Worm (Caenorhabditis elegans): ENCODE measurements around the gene spop-1.

Gene spop-1

DNA sequence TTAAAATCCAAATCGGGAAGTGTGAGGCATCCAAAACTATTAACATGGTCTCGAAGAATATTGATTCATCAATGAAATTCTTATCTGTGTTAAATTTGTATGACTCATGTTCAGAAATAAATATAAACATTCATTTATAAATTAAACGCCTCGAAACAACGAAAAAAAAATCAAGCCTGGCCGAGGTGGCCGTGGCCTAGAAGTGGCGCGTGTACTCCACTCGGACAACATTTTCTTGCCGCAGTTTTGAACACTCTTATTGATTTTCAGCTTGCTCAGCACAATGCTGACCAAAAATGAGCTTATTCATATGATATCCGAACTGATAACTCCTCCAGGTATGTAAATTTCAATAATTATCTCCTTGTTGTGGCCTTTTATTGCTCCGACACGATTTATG lies 33.7 kb downstream of the spop-1 start, which contains the start of gene ekl-6 (continued):
- TF ChIP-seq egl-27 (tag; optimal IDR thresholded peaks at IDR 0.05) (no peak), fkh-8 (tag; optimal IDR thresholded peaks at IDR 0.05) (peak; percentile 40), sup-37 (GFP tag; optimal IDR thresholded peaks at IDR 0.05) (peak; percentile 36), ces-1 (GFP tag; optimal IDR thresholded peaks at IDR 0.05) (no peak), C16A3.4 (tag; optimal IDR thresholded peaks at IDR 0.05) (peak; percentile 1), hlh-4 (tag; optimal IDR thresholded peaks at IDR 0.05) (no peak), hpl-2 (GFP tag; optimal IDR thresholded peaks at IDR 0.05) (no peak), unc-86 (tag; optimal IDR thresholded peaks at IDR 0.05) (peak; percentile 60), pag-3 (tag; optimal IDR thresholded peaks at IDR 0.05; ENCODE audit: borderline replicate concordance, insufficient read depth) (no peak), grh-1 (GFP tag; IDR thresholded peaks at IDR 0.05) (0 out of 2 replicates have a peak, but pooled peaks have one; percentile 44), xbp-1 (tag; optimal IDR thresholded peaks at IDR 0.05) (peak; percentile 76), snpc-4 (tag; optimal IDR thresholded peaks at IDR 0.05) (peak; percentile 32), aly-2 (tag; optimal IDR thresholded peaks at IDR 0.05) (no peak), unc-130 (tag; optimal IDR thresholded peaks at IDR 0.05) (no peak), tlp-1 (tag; optimal IDR thresholded peaks at IDR 0.05) (no peak), nhr-90 (tag; optimal IDR thresholded peaks at IDR 0.05; ENCODE audit: poor library complexity) (peak; percentile 87), swsn-7 (tag; optimal IDR thresholded peaks at IDR 0.05) (peak; percentile 69), ztf-4 (tag; optimal IDR thresholded peaks at IDR 0.05) (no peak), ceh-88 (GFP tag; IDR thresholded peaks at IDR 0.05) (no peak), lin-35 (GFP tag; optimal IDR thresholded peaks at IDR 0.05) (peak; percentile 39 to 41), hlh-17 (GFP tag; optimal IDR thresholded peaks at IDR 0.05; ENCODE audit: borderline replicate concordance) (no peak), Y116A8C.19 (tag; optimal IDR thresholded peaks at IDR 0.05; ENCODE audit: borderline replicate concordance) (peak; percentile 48), blmp-1 (tag; optimal IDR thresholded peaks at IDR 0.05) (no peak), mef-2 (tag; optimal IDR thresholded peaks at IDR 0.05) (no peak), nhr-28 (tag; optimal IDR thresholded peaks at IDR 0.05) (no peak), ama-1 (optimal IDR thresholded peaks at IDR 0.05) (no peak), pax-3 (tag; optimal IDR thresholded peaks at IDR 0.05) (peak; percentile 77), sox-4 (tag; optimal IDR thresholded peaks at IDR 0.05) (peak; percentile 82), dpl-1 (GFP tag; optimal IDR thresholded peaks at IDR 0.05) (peak; percentile 22 to 56 (median 55)), pqm-1 (tag; optimal IDR thresholded peaks at IDR 0.05) (no peak), efl-1 (optimal IDR thresholded peaks at IDR 0.05) (peak; percentile 44 to 67), efl-1 (GFP tag; optimal IDR thresholded peaks at IDR 0.05 in 1 of 2) (peak; percentile 56 to 93)

DNA sequence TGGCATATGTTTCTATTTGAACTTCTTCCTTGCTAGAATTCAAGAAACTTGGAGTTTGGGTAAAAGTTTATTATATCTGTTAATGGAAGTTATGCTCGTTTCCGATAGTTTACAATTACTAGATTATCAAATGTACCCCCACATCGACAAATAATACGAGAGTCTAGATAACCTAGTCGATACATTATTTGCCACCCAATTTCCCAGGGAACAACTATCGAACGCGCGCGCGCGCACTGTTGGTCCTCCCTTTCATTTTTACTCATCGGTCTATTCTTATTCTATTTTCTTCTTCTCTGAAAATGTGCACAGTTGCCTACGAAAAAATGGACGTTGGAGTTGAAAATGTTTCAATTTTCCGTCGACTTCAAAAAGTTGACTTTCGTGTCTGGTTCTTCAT lies 37.3 kb downstream of the spop-1 start, which contains the start of gene T16G12.13:
TSS of gene T16G12.13 (plus strand) at position 293 of the 400 bp plus-strand sequence.
- TF ChIP-seq ceh-88 (GFP tag; IDR thresholded peaks at IDR 0.05) (no peak), lin-39 (tag; optimal IDR thresholded peaks at IDR 0.05) (no peak), nhr-12 (tag; optimal IDR thresholded peaks at IDR 0.05) (no peak), C04F5.9 (tag; optimal IDR thresholded peaks at IDR 0.05) (no peak), ceh-90 (tag; optimal IDR thresholded peaks at IDR 0.05) (no peak), lin-14 (GFP tag; optimal IDR thresholded peaks at IDR 0.05) (no peak), alr-1 (tag; optimal IDR thresholded peaks at IDR 0.05; ENCODE audit: borderline replicate concordance) (no peak), ceh-63 (GFP tag; optimal IDR thresholded peaks at IDR 0.05) (no peak), dsc-1 (tag; optimal IDR thresholded peaks at IDR 0.05) (no peak)

DNA sequence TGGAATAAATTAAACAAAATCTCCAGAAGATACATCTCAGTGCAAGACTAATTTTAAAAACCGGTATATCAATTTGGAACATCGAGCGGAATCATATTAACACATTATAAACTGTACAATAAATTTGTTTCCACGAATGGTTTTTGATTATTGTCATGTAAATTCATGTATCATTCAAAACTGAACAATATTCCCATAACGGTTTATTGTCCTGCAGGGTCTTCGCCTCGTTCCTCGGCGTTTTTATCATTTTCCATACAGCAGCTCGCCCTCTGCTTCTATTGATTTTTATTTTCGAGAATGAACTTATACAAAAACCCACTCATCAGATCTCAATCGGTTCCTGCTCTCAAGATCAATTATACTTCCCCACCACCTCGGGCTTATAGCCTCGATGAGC lies 38.9 kb downstream of the spop-1 start, which contains the start of gene T16G12.8:
TSS of gene T16G12.8 (plus strand) at position 301 of the 400 bp plus-strand sequence.
- TF ChIP-seq pag-3 (tag; optimal IDR thresholded peaks at IDR 0.05; ENCODE audit: borderline replicate concordance, insufficient read depth) (no peak), isw-1 (GFP tag; IDR thresholded peaks at IDR 0.05) (no peak), elt-2 (tag; optimal IDR thresholded peaks at IDR 0.05) (no peak), nhr-11 (tag; optimal IDR thresholded peaks at IDR 0.05) (no peak), efl-3 (GFP tag; optimal IDR thresholded peaks at IDR 0.05) (no peak), ceh-63 (GFP tag; optimal IDR thresholded peaks at IDR 0.05) (no peak), C34B4.2 (tag; optimal IDR thresholded peaks at IDR 0.05) (no peak), irx-1 (tag; optimal IDR thresholded peaks at IDR 0.05) (no peak), unc-98 (GFP tag; IDR thresholded peaks at IDR 0.05) (no peak)
